Worm (Caenorhabditis elegans) whole organism, L2 larva: ENCODE measurements around the gene col-98.

ENCODE experiments used
- R02D3.7 ChIP-seq: fragments of 150-350 bp; optimal IDR thresholded peaks from 2 replicates; lab custom pipeline; 2014; ENCODE audit warnings: missing biosample characterization, missing genetic modification characterization
- ama-1 ChIP-seq: fragments of 150-350 bp; optimal IDR thresholded peaks from 2 replicates; lab custom pipeline; 2018; ENCODE audit warnings: inconsistent platforms
- egl-27 ChIP-seq: sonication (generic microtip); optimal IDR thresholded peaks from 3 replicates; lab custom pipeline; 2017; ENCODE audit warnings: missing biosample characterization, missing genetic modification reagents, missing genetic modification characterization
- elt-1 ChIP-seq: fragments of 150-350 bp; optimal IDR thresholded peaks from 2 replicates; lab custom pipeline; 2014; ENCODE audit warnings: missing biosample characterization, missing genetic modification characterization
- elt-3 ChIP-seq: sonication (generic microtip); optimal IDR thresholded peaks from 2 replicates; lab custom pipeline; 2017; ENCODE audit warnings: missing biosample characterization, missing genetic modification characterization
- lsy-2 ChIP-seq, 2 experiments: fragments of 150-350 bp in 1 of 2; sonication (generic microtip) in 1 of 2; optimal IDR thresholded peaks; 2 replicates each; lab custom pipeline; 2014 to 2017; ENCODE audit warnings: missing biosample characterization in 2 of 2, missing genetic modification characterization in 2 of 2
- mbf-1 ChIP-seq: sonication (generic microtip); optimal IDR thresholded peaks from 2 replicates; lab custom pipeline; 2017; ENCODE audit warnings: missing biosample characterization, missing genetic modification characterization
- mdl-1 ChIP-seq, 2 experiments: fragments of 150-350 bp in 1 of 2; sonication (generic microtip) in 1 of 2; optimal IDR thresholded peaks; 2 replicates each; lab custom pipeline; 2017; ENCODE audit warnings: missing biosample characterization in 2 of 2, missing genetic modification characterization in 2 of 2
- nhr-12 ChIP-seq: fragments of 150-350 bp; optimal IDR thresholded peaks from 2 replicates; lab custom pipeline; 2014; ENCODE audit warnings: missing biosample characterization, missing genetic modification characterization
- skn-1 ChIP-seq: sonication (generic microtip); optimal IDR thresholded peaks from 2 replicates; lab custom pipeline; 2017; ENCODE audit warnings: missing biosample characterization, missing genetic modification characterization
- snpc-4 ChIP-seq: fragments of 150-350 bp; optimal IDR thresholded peaks from 2 replicates; lab custom pipeline; 2014; ENCODE audit warnings: missing biosample characterization, missing genetic modification characterization
- unc-39 ChIP-seq: fragments of 150-350 bp; optimal IDR thresholded peaks from 2 replicates; lab custom pipeline; 2014; ENCODE audit warnings: missing biosample characterization, missing genetic modification characterization
- ztf-4 ChIP-seq: fragments of 150-350 bp; optimal IDR thresholded peaks from 2 replicates; lab custom pipeline; 2014; ENCODE audit warnings: missing biosample characterization, missing genetic modification characterization

DNA sequence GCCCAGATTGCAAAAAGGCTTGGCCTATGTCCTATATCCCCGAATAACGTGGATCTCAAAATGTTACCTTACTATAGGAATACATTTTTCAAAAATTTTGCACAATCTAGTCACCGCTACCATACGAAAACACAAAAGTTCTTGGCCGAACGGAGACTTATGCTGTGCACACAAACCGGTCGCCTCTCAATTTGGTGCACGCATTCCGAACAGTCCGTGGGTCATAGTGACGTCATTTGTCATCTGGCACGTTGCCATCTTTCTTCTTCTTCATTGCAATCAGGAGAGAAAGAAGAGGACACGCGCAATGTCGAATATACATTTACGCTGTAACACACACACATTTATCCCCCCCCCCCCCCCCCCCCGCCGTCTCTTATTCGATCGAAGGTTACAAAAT is 46.9 kb downstream of the col-98 start:
- no peak for TF ChIP-seq R02D3.7
- TF ChIP-seq mdl-1 (tag; optimal IDR thresholded peaks at IDR 0.05; lab: Kevin White, UChicago): peak in 1 of 2 experiments; percentile 38
- TF ChIP-seq lsy-2 (tag; optimal IDR thresholded peaks at IDR 0.05; lab: Kevin White, UChicago): no peak
- TF ChIP-seq elt-3: no peak
- no peak for TF ChIP-seq unc-39 (tag; lab: Kevin White, UChicago)
- TF ChIP-seq ztf-4 (tag; lab: Kevin White, UChicago): no peak
- TF ChIP-seq ama-1 (lab: Kevin White, UChicago): no peak
- no peak for TF ChIP-seq skn-1 (tag; lab: Kevin White, UChicago)
- no peak for TF ChIP-seq snpc-4
- no peak for TF ChIP-seq mbf-1 (tag; lab: Kevin White, UChicago)
- no peak for TF ChIP-seq nhr-12 (tag; lab: Kevin White, UChicago)
- no peak for TF ChIP-seq egl-27
- TF ChIP-seq elt-1 (tag; lab: Kevin White, UChicago): no peak
